Worm (Caenorhabditis elegans) whole organism, mixed stage, embryonic: ENCODE measurements around the gene F41F3.8.

Source experiments
- ceh-43 ChIP-seq: fragments of 200-800 bp; sonication (Bioruptor generic); optimal IDR thresholded peaks from 2 replicates; lab custom pipeline; 2018; ENCODE audit warnings: mild to moderate bottlenecking, missing genetic modification characterization, moderate library complexity, missing compliant biosample characterization
- elt-1 ChIP-seq: sonication (generic microtip); optimal IDR thresholded peaks from 2 replicates; lab custom pipeline; 2017; ENCODE audit warnings: missing genetic modification characterization, mild to moderate bottlenecking, missing compliant biosample characterization, antibody characterized with exemption, moderate library complexity, borderline replicate concordance; ENCODE audit not compliant: insufficient read depth
- elt-3 ChIP-seq: fragments of 150-350 bp; optimal IDR thresholded peaks from 2 replicates; lab custom pipeline; 2014; ENCODE audit warnings: missing biosample characterization, missing genetic modification characterization
- ham-2 ChIP-seq: fragments of 200-800 bp; sonication (Bioruptor generic); optimal IDR thresholded peaks from 2 replicates; lab custom pipeline; 2018; ENCODE audit warnings: mild to moderate bottlenecking, missing genetic modification characterization, missing compliant biosample characterization
- hlh-1 ChIP-seq: fragments of 150-350 bp; optimal IDR thresholded peaks from 2 replicates; lab custom pipeline; 2014; ENCODE audit warnings: missing biosample characterization, missing genetic modification reagents, missing genetic modification characterization
- lin-13 ChIP-seq: fragments of 150-350 bp; optimal IDR thresholded peaks from 2 replicates; lab custom pipeline; 2014; ENCODE audit warnings: missing biosample characterization, missing genetic modification characterization
- lin-32 ChIP-seq: fragments of 200-800 bp; sonication (Bioruptor generic); optimal IDR thresholded peaks from 2 replicates; lab custom pipeline; 2018; ENCODE audit warnings: mild to moderate bottlenecking, missing genetic modification characterization, missing compliant biosample characterization
- lsy-2 ChIP-seq: fragments of 150-350 bp; optimal IDR thresholded peaks from 2 replicates; lab custom pipeline; 2014; ENCODE audit warnings: missing biosample characterization, missing genetic modification characterization
- nhr-237 ChIP-seq: fragments of 150-350 bp; optimal IDR thresholded peaks from 2 replicates; lab custom pipeline; 2014; ENCODE audit warnings: missing biosample characterization, missing genetic modification characterization
- pha-4 ChIP-seq: fragments of 150-350 bp; optimal IDR thresholded peaks from 2 replicates; lab custom pipeline; 2018; ENCODE audit warnings: missing biosample characterization, missing genetic modification reagents, missing genetic modification characterization
- unc-62 ChIP-seq: fragments of 150-350 bp; optimal IDR thresholded peaks from 2 replicates; lab custom pipeline; 2014; ENCODE audit warnings: missing biosample characterization, missing genetic modification reagents, missing genetic modification characterization

DNA sequence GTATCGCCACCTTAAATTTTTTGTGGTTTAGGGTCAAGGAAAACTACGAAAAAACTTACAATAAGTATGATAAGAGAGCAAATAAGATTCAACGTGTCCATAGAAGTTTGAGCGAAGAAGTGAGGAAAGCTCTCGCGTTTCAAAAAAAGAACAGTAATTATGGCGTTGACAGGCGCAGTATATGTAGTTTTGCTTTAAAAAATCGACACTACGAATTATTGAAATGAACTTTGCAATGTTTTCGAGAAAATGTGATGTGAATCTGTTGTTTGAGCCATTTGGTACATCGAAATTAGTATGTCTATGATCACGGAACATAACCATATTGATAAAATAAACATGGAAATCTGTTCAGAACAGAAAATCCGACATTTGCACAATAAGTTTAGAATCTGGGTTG, 13.8 kb downstream of the F41F3.8 start, which contains the start of gene srx-74:
- TF ChIP-seq unc-62 (GFP tag; lab: Kevin White, UChicago) = no peak
- no peak for TF ChIP-seq lin-13 (tag; lab: Kevin White, UChicago)
- no peak for TF ChIP-seq hlh-1 (tag; lab: Kevin White, UChicago)
- TF ChIP-seq nhr-237 (tag; lab: Kevin White, UChicago) = no peak
- no peak for TF ChIP-seq lsy-2 (tag; lab: Kevin White, UChicago)
- no peak for TF ChIP-seq ceh-43
- TF ChIP-seq elt-3 (tag; lab: Kevin White, UChicago) = no peak
- no peak for TF ChIP-seq elt-1 (tag; lab: Kevin White, UChicago)
- TF ChIP-seq pha-4 (tag; lab: Kevin White, UChicago) = no peak
- TF ChIP-seq lin-32 (GFP tag; lab: Kevin White, UChicago) = no peak
- TF ChIP-seq ham-2 = no peak
